Fruit fly (Drosophila melanogaster): Measurements from ENCODE around the gene trh.
A peak's percentile ranks its signal among the peaks of the same experiment; 100 is the strongest.

trh gene

dm6 chr3L:350651-351228 is 41.7 kb downstream of the trh start:
- no peak for TF ChIP-seq CG9705 (GFP tag; optimal IDR thresholded peaks at IDR 0.05)
- TF ChIP-seq Mio (GFP tag; optimal IDR thresholded peaks at IDR 0.05): no peak
- no peak for TF ChIP-seq dl (GFP tag; optimal IDR thresholded peaks at IDR 0.05; ENCODE audit: insufficient read depth in 1 of 2, partially characterized antibody in 2 of 2)
- no peak for TF ChIP-seq brk (GFP tag; optimal IDR thresholded peaks at IDR 0.05)
- TF ChIP-seq HLH106 (tag; optimal IDR thresholded peaks at IDR 0.05): no peak
- TF ChIP-seq psq (GFP tag; optimal IDR thresholded peaks at IDR 0.05): peak; percentile 44
- no peak for TF ChIP-seq sage (GFP tag; optimal IDR thresholded peaks at IDR 0.05)
- TF ChIP-seq pan (optimal IDR thresholded peaks at IDR 0.05): no peak
- TF ChIP-seq jim (GFP tag; optimal IDR thresholded peaks at IDR 0.05): no peak
- no peak for TF ChIP-seq Vsx2 (GFP tag; optimal IDR thresholded peaks at IDR 0.05; ENCODE audit: partially characterized antibody)
- TF ChIP-seq rgr (GFP tag; optimal IDR thresholded peaks at IDR 0.05): peak; percentile 58
- no peak for TF ChIP-seq tai (GFP tag; optimal IDR thresholded peaks at IDR 0.05)
- peak; percentile 58 for TF ChIP-seq ey (GFP tag; optimal IDR thresholded peaks at IDR 0.05)
- TF ChIP-seq usp (GFP tag; optimal IDR thresholded peaks at IDR 0.05): no peak
- TF ChIP-seq Rel (GFP tag; optimal IDR thresholded peaks at IDR 0.05): no peak
- no peak for TF ChIP-seq Rel (tag; optimal IDR thresholded peaks at IDR 0.05)
- peak in 1 of 2 experiments; percentile 82 for TF ChIP-seq foxo (GFP tag; optimal IDR thresholded peaks at IDR 0.05)
- peak; percentile 42 for TF ChIP-seq sv (GFP tag; optimal IDR thresholded peaks at IDR 0.05)
- TF ChIP-seq Sp1 (GFP tag; optimal IDR thresholded peaks at IDR 0.05): no peak
- TF ChIP-seq CG32264 (GFP tag; optimal IDR thresholded peaks at IDR 0.05): peak; percentile 11
- peak; percentile 72 for TF ChIP-seq h (GFP tag; optimal IDR thresholded peaks at IDR 0.05)
- peak; percentile 52 for TF ChIP-seq OdsH (GFP tag; optimal IDR thresholded peaks at IDR 0.05)

dm6 chr3L:349751-350150 is 42.7 kb downstream of the trh start:
- TF ChIP-seq dmrt93B (GFP tag; optimal IDR thresholded peaks at IDR 0.05): no peak
- peak; percentile 25 for TF ChIP-seq OdsH (GFP tag; optimal IDR thresholded peaks at IDR 0.05)
- TF ChIP-seq Hr83 (GFP tag; optimal IDR thresholded peaks at IDR 0.05; ENCODE audit: poor library complexity, severe bottlenecking): no peak
- peak; percentile 22 for TF ChIP-seq br (GFP tag; optimal IDR thresholded peaks at IDR 0.05)
- TF ChIP-seq CG32264 (GFP tag; optimal IDR thresholded peaks at IDR 0.05): no peak
- peak; percentile 42 for TF ChIP-seq h (GFP tag; optimal IDR thresholded peaks at IDR 0.05)
- TF ChIP-seq fru (GFP tag; optimal IDR thresholded peaks at IDR 0.05): peak; percentile 25
- TF ChIP-seq Hr78 (GFP tag; optimal IDR thresholded peaks at IDR 0.05): no peak
- peak in 1 of 2 experiments; percentile 39 for TF ChIP-seq foxo (GFP tag; optimal IDR thresholded peaks at IDR 0.05)
- TF ChIP-seq woc (GFP tag; optimal IDR thresholded peaks at IDR 0.05): peak; percentile 8
- peak; percentile 38 for TF ChIP-seq ey (GFP tag; optimal IDR thresholded peaks at IDR 0.05)
- TF ChIP-seq jim (GFP tag; optimal IDR thresholded peaks at IDR 0.05): no peak
- no peak for TF ChIP-seq Myc (optimal IDR thresholded peaks at IDR 0.05)
- TF ChIP-seq Sp1 (GFP tag; optimal IDR thresholded peaks at IDR 0.05): no peak
- TF ChIP-seq sv (GFP tag; optimal IDR thresholded peaks at IDR 0.05): no peak
- peak; percentile 44 for TF ChIP-seq rgr (GFP tag; optimal IDR thresholded peaks at IDR 0.05)

DNA sequence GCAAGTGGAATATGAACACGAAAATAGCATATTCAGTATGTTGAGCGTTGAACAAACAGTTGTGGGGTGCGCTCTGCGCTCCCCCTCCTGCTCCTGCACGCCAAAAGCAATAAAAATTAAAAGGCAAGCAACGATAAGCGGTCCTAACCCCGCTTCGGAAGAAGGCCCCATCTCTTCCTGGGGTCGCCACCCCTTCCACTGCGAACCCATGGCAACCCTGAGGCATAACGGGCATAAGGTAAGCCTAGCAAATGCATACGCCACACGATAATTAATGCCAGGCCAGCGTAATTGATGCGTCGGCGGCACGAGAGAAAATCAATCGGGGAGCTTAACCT is 44.1 kb downstream of the trh start:
- TF ChIP-seq Hnf4 (GFP tag; optimal IDR thresholded peaks at IDR 0.05) (no peak), N (GFP tag; optimal IDR thresholded peaks at IDR 0.05) (no peak), pan (optimal IDR thresholded peaks at IDR 0.05) (no peak), sv (GFP tag; optimal IDR thresholded peaks at IDR 0.05) (no peak), fru (GFP tag; optimal IDR thresholded peaks at IDR 0.05) (no peak), OdsH (GFP tag; optimal IDR thresholded peaks at IDR 0.05) (no peak), Sp1 (GFP tag; optimal IDR thresholded peaks at IDR 0.05) (no peak), Dfd (GFP tag; optimal IDR thresholded peaks at IDR 0.05) (no peak), CrebA (GFP tag; optimal IDR thresholded peaks at IDR 0.05; ENCODE audit: borderline replicate concordance) (no peak), dl (GFP tag; optimal IDR thresholded peaks at IDR 0.05; ENCODE audit: insufficient read depth in 1 of 2, partially characterized antibody in 2 of 2) (no peak), HLH106 (tag; optimal IDR thresholded peaks at IDR 0.05) (no peak), CG9705 (GFP tag; optimal IDR thresholded peaks at IDR 0.05) (no peak), GATAd (GFP tag; optimal IDR thresholded peaks at IDR 0.05) (no peak), h (GFP tag; optimal IDR thresholded peaks at IDR 0.05) (no peak)

All from whole organism, wandering third instar larva.